Worm (Caenorhabditis elegans): Measurements from ENCODE around the gene F17C8.3.

Gene F17C8.3

ce11 chrIII:4696903-4697302 lies 34.8 kb upstream of the F17C8.3 start:
- TF ChIP-seq ztf-1 (GFP tag; conservative IDR thresholded peaks at IDR 0.05), result no peak
- no peak for TF ChIP-seq lin-13 (GFP tag; optimal IDR thresholded peaks at IDR 0.05)
- TF ChIP-seq nhr-11 (tag; optimal IDR thresholded peaks at IDR 0.05), result no peak
- no peak for TF ChIP-seq snpc-4 (tag; optimal IDR thresholded peaks at IDR 0.05)
- TF ChIP-seq mdl-1 (tag; optimal IDR thresholded peaks at IDR 0.05), result no peak
- no peak for TF ChIP-seq sma-9 (GFP tag; optimal IDR thresholded peaks at IDR 0.05)
- TF ChIP-seq sma-9 (tag; optimal IDR thresholded peaks at IDR 0.05), result no peak
- no peak for TF ChIP-seq lsy-2 (tag; optimal IDR thresholded peaks at IDR 0.05)
- TF ChIP-seq lin-11 (tag; optimal IDR thresholded peaks at IDR 0.05), result no peak
- TF ChIP-seq R02D3.7 (tag; optimal IDR thresholded peaks at IDR 0.05), result no peak
- TF ChIP-seq fos-1 (tag; optimal IDR thresholded peaks at IDR 0.05), result no peak
- TF ChIP-seq aly-2 (tag; optimal IDR thresholded peaks at IDR 0.05), result no peak
- no peak for TF ChIP-seq unc-39 (tag; optimal IDR thresholded peaks at IDR 0.05)
- TF ChIP-seq mbf-1 (tag; optimal IDR thresholded peaks at IDR 0.05), result no peak
- TF ChIP-seq peb-1 (tag; optimal IDR thresholded peaks at IDR 0.05), result no peak
- no peak for TF ChIP-seq nhr-21 (tag; optimal IDR thresholded peaks at IDR 0.05)
- no peak for TF ChIP-seq ama-1 (optimal IDR thresholded peaks at IDR 0.05)
- no peak for TF ChIP-seq elt-1 (tag; optimal IDR thresholded peaks at IDR 0.05)
- no peak for TF ChIP-seq gmeb-1 (tag; optimal IDR thresholded peaks at IDR 0.05)

DNA sequence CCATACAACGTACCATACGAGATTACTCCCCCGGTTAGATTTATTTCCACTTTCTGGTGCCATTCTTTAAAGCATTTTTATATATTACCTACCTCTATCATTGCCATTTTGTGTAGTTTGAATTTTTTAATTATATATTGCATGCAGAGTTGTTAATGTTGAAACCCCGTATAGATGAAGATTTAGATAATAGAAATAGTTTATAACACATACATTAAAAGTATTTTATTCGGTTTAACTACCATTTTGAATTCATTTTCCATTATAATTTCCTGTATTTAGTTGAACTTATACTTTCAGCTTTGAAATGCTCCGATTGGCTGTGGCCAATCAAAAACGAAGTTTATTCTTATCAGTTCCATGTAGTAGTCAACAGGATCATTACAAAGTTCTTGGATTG lies 33.9 kb upstream of the F17C8.3 start, which contains the start of gene dnj-18:
dnj-18 (plus strand) TSS at position 301 of the 400 bp plus-strand sequence.
- TF ChIP-seq elt-3 (tag; optimal IDR thresholded peaks at IDR 0.05), result no peak
- no peak for TF ChIP-seq nhr-77 (tag; optimal IDR thresholded peaks at IDR 0.05)
- no peak for TF ChIP-seq ama-1 (optimal IDR thresholded peaks at IDR 0.05)
- TF ChIP-seq nhr-11 (tag; optimal IDR thresholded peaks at IDR 0.05), result no peak
- TF ChIP-seq ZK546.5 (tag; optimal IDR thresholded peaks at IDR 0.05), result no peak
- no peak for TF ChIP-seq zag-1 (tag; optimal IDR thresholded peaks at IDR 0.05)
- no peak for TF ChIP-seq ceh-82 (tag; optimal IDR thresholded peaks at IDR 0.05)
- no peak for TF ChIP-seq aly-2 (tag; optimal IDR thresholded peaks at IDR 0.05)
- TF ChIP-seq peb-1 (tag; optimal IDR thresholded peaks at IDR 0.05), result no peak
- no peak for TF ChIP-seq crh-2 (tag; optimal IDR thresholded peaks at IDR 0.05)
- no peak for TF ChIP-seq elt-1 (tag; optimal IDR thresholded peaks at IDR 0.05)
- no peak for TF ChIP-seq mbf-1 (tag; optimal IDR thresholded peaks at IDR 0.05)
- no peak for TF ChIP-seq mdl-1 (tag; optimal IDR thresholded peaks at IDR 0.05)
- no peak for TF ChIP-seq unc-39 (tag; optimal IDR thresholded peaks at IDR 0.05)
- no peak for TF ChIP-seq mab-5 (tag; optimal IDR thresholded peaks at IDR 0.05)
- TF ChIP-seq alr-1 (tag; optimal IDR thresholded peaks at IDR 0.05), result no peak
- TF ChIP-seq ztf-4 (tag; optimal IDR thresholded peaks at IDR 0.05), result no peak
- no peak for TF ChIP-seq skn-1 (tag; optimal IDR thresholded peaks at IDR 0.05)

DNA sequence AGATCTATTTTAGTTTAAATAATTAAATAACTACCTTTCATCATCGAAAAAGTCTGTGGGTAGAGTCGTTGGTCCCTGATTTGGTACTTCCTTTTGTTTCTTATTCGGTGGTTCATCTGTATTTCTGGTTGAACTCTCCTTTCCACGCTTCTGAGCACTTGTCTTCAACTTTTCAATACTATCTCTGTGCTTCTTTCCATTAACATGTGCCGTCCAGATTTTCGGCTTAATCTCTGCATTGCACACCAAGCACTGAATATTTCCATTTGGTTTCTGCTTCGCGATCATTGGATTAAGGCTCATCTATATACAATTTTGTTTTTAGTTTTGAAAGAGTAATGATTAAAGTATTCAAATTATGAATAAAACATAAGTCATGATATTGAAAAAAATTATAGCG lies 31.8 kb upstream of the F17C8.3 start, which contains the start of gene sel-13:
sel-13 (minus strand) TSS at position 303 of the 400 bp plus-strand sequence.
- TF ChIP-seq nhr-12 (tag; optimal IDR thresholded peaks at IDR 0.05) (no peak), ceh-82 (tag; optimal IDR thresholded peaks at IDR 0.05) (no peak), Y55F3AM.14 (GFP tag; optimal IDR thresholded peaks at IDR 0.05) (no peak), egl-27 (tag; optimal IDR thresholded peaks at IDR 0.05) (no peak), R02D3.7 (tag; optimal IDR thresholded peaks at IDR 0.05) (no peak), nhr-6 (tag; optimal IDR thresholded peaks at IDR 0.05) (no peak), unc-62 (GFP tag; optimal IDR thresholded peaks at IDR 0.05) (no peak)

- peak; percentile 58 for TF ChIP-seq C34F6.9 (tag; optimal IDR thresholded peaks at IDR 0.05)
- no peak for TF ChIP-seq ama-1 (optimal IDR thresholded peaks at IDR 0.05)
- no peak for TF ChIP-seq ceh-82 (tag; optimal IDR thresholded peaks at IDR 0.05)
- TF ChIP-seq unc-55 (GFP tag; optimal IDR thresholded peaks at IDR 0.05), result peak; percentile 59
- peak; percentile 12 for TF ChIP-seq crh-2 (tag; optimal IDR thresholded peaks at IDR 0.05)
- TF ChIP-seq lsy-2 (tag; optimal IDR thresholded peaks at IDR 0.05), result peak in 1 of 2 experiments; percentile 59
These were observed 27.7 kb upstream of the F17C8.3 start, which contains the start of the genes clp-2 and mrpl-16 for ce11 chrIII:4703932-4704454. clp-2 (minus strand) TSS chrIII:4704025. mrpl-16 (plus strand) TSS chrIII:4704404.

ce11 chrIII:4705207-4705606 lies 26.5 kb upstream of the F17C8.3 start, which contains the start of gene pgap-2:
pgap-2 (plus strand) TSS chrIII:4705507.
- TF ChIP-seq alr-1 (tag; optimal IDR thresholded peaks at IDR 0.05) (no peak), ztf-11 (tag; optimal IDR thresholded peaks at IDR 0.05) (no peak), nhr-21 (tag; optimal IDR thresholded peaks at IDR 0.05) (no peak), ama-1 (optimal IDR thresholded peaks at IDR 0.05) (no peak), unc-39 (tag; optimal IDR thresholded peaks at IDR 0.05) (no peak), ztf-4 (tag; optimal IDR thresholded peaks at IDR 0.05) (no peak)
